Worm (Caenorhabditis elegans) whole organism, L1 larva: ENCODE measurements around the gene hir-1.

Experiments
- C04F5.9 ChIP-seq: sonication (generic microtip); optimal IDR thresholded peaks from 2 replicates; lab custom pipeline; 2016; ENCODE audit warnings: missing genetic modification characterization, missing compliant biosample characterization
- C34B4.2 ChIP-seq: sonication (generic microtip); optimal IDR thresholded peaks from 2 replicates; lab custom pipeline; 2017; ENCODE audit warnings: mild to moderate bottlenecking, missing genetic modification characterization, missing compliant biosample characterization
- aha-1 ChIP-seq: fragments of 150-350 bp; optimal IDR thresholded peaks from 2 replicates; lab custom pipeline; 2014; ENCODE audit warnings: missing biosample characterization, missing genetic modification characterization
- alr-1 ChIP-seq: fragments of 200-800 bp; sonication (Bioruptor generic); optimal IDR thresholded peaks from 2 replicates; lab custom pipeline; 2018; ENCODE audit warnings: borderline replicate concordance, mild to moderate bottlenecking, missing genetic modification characterization, missing compliant biosample characterization
- aly-2 ChIP-seq: fragments of 150-350 bp; optimal IDR thresholded peaks from 2 replicates; lab custom pipeline; 2014; ENCODE audit warnings: missing biosample characterization, missing genetic modification characterization
- blmp-1 ChIP-seq: fragments of 150-350 bp; optimal IDR thresholded peaks from 2 replicates; lab custom pipeline; 2014; ENCODE audit warnings: missing biosample characterization, missing genetic modification characterization
- ceh-8 ChIP-seq: fragments of 200-800 bp; sonication (Bioruptor generic); optimal IDR thresholded peaks from 2 replicates; lab custom pipeline; 2018; ENCODE audit warnings: mild to moderate bottlenecking, missing genetic modification characterization, moderate library complexity, missing compliant biosample characterization
- ceh-88 ChIP-seq: fragments of 200-800 bp; sonication (Bioruptor generic); IDR thresholded peaks from 2 replicates; pipeline ENCODE4 v1.3.6; 2022; ENCODE audit warnings: missing genetic modification characterization, missing compliant biosample characterization
- dpl-1 ChIP-seq, 3 experiments: fragments of 150-350 bp in 2 of 3; sonication (generic microtip) in 1 of 3; optimal IDR thresholded peaks; 2 replicates each; lab custom pipeline; 2014 to 2017; ENCODE audit warnings: missing biosample characterization in 3 of 3, missing genetic modification characterization in 3 of 3, missing genetic modification reagents in 3 of 3
- efl-1 ChIP-seq, 4 experiments: fragments of 150-350 bp; optimal IDR thresholded peaks in 3 of 4; peaks in 1 of 4; 1 replicate in 1 of 4; 2 replicates in 3 of 4; lab custom pipeline; 2014; ENCODE audit warnings: missing biosample characterization in 2 of 4, missing genetic modification characterization in 2 of 4, missing genetic modification reagents in 2 of 4
- egl-13 ChIP-seq: sonication (generic microtip); optimal IDR thresholded peaks from 2 replicates; lab custom pipeline; 2016; ENCODE audit warnings: missing genotype, missing genetic modification reagents, missing genetic modification characterization, missing compliant biosample characterization
- egl-27 ChIP-seq, 2 experiments: fragments of 150-350 bp in 1 of 2; sonication (generic microtip); optimal IDR thresholded peaks; 3 replicates each; lab custom pipeline; 2017 to 2018; ENCODE audit warnings: missing biosample characterization in 2 of 2, missing genetic modification characterization in 2 of 2, missing genetic modification reagents in 2 of 2
- fkh-10 ChIP-seq: sonication (generic microtip); optimal IDR thresholded peaks from 2 replicates; lab custom pipeline; 2017; ENCODE audit warnings: missing biosample characterization, missing genetic modification reagents, missing genetic modification characterization
- grh-1 ChIP-seq: fragments of 200-800 bp; sonication (Bioruptor generic); IDR thresholded peaks from 2 replicates; pipeline ENCODE4 v1.3.6; 2022; ENCODE audit warnings: missing genetic modification reagents, missing genetic modification characterization, missing compliant biosample characterization
- hpl-2 ChIP-seq: fragments of 150-350 bp; optimal IDR thresholded peaks from 2 replicates; lab custom pipeline; 2014; ENCODE audit warnings: missing biosample characterization, missing genetic modification reagents, missing genetic modification characterization
- lin-35 ChIP-seq, 2 experiments: fragments of 150-350 bp; optimal IDR thresholded peaks; 2 replicates each; lab custom pipeline; 2014; ENCODE audit warnings: missing biosample characterization in 2 of 2, missing genetic modification characterization in 2 of 2, missing genetic modification reagents in 2 of 2
- mdl-1 ChIP-seq, 2 experiments: fragments of 150-350 bp; optimal IDR thresholded peaks; 2 replicates each; lab custom pipeline; 2014 to 2017; ENCODE audit warnings: missing biosample characterization in 2 of 2, missing genetic modification characterization in 2 of 2, inconsistent platforms in 1 of 2
- nhr-11 ChIP-seq: fragments of 150-350 bp; optimal IDR thresholded peaks from 2 replicates; lab custom pipeline; 2014; ENCODE audit warnings: missing biosample characterization, missing genetic modification characterization
- nhr-19 ChIP-seq: fragments of 200-800 bp; sonication (Bioruptor generic); conservative IDR thresholded peaks from 2 replicates; pipeline ENCODE4 v1.3.6; 2022; ENCODE audit warnings: missing genetic modification characterization, missing compliant biosample characterization
- nhr-20 ChIP-seq: sonication (generic microtip); optimal IDR thresholded peaks from 2 replicates; lab custom pipeline; 2016; ENCODE audit warnings: mild to moderate bottlenecking, missing genetic modification characterization, missing compliant biosample characterization
- nhr-84 ChIP-seq: sonication (generic microtip); optimal IDR thresholded peaks from 2 replicates; lab custom pipeline; 2017; ENCODE audit warnings: missing biosample characterization, missing genetic modification characterization
- nhr-85 ChIP-seq: sonication (generic microtip); peaks from one replicate; lab custom pipeline; 2016; ENCODE audit warnings: missing genetic modification characterization, inconsistent platforms, missing compliant biosample characterization
- nhr-90 ChIP-seq: sonication (generic microtip); optimal IDR thresholded peaks from 2 replicates; lab custom pipeline; 2016; ENCODE audit warnings: mild to moderate bottlenecking, missing genetic modification characterization, missing compliant biosample characterization; ENCODE audit not compliant: poor library complexity
- pax-3 ChIP-seq: fragments of 200-800 bp; sonication (Bioruptor generic); optimal IDR thresholded peaks from 2 replicates; lab custom pipeline; 2018; ENCODE audit warnings: mild to moderate bottlenecking, missing genetic modification characterization, moderate library complexity, missing compliant biosample characterization
- skn-1 ChIP-seq: fragments of 150-350 bp; optimal IDR thresholded peaks from 2 replicates; lab custom pipeline; 2014; ENCODE audit warnings: missing biosample characterization, missing genetic modification characterization
- snpc-4 ChIP-seq: fragments of 150-350 bp; optimal IDR thresholded peaks from 2 replicates; lab custom pipeline; 2014; ENCODE audit warnings: missing biosample characterization, missing genetic modification characterization
- snu-23 ChIP-seq: sonication (generic microtip); optimal IDR thresholded peaks from 2 replicates; lab custom pipeline; 2016; ENCODE audit warnings: missing genetic modification characterization, missing compliant biosample characterization
- sox-4 ChIP-seq: sonication (generic microtip); optimal IDR thresholded peaks from 2 replicates; lab custom pipeline; 2016; ENCODE audit warnings: missing genetic modification characterization, missing compliant biosample characterization
- sup-37 ChIP-seq: fragments of 200-800 bp; sonication (Bioruptor generic); optimal IDR thresholded peaks from 2 replicates; lab custom pipeline; 2018; ENCODE audit warnings: mild to moderate bottlenecking, missing genetic modification characterization, missing compliant biosample characterization
- tlp-1 ChIP-seq: fragments of 150-350 bp; optimal IDR thresholded peaks from 2 replicates; lab custom pipeline; 2014; ENCODE audit warnings: missing biosample characterization, missing genetic modification characterization
- zag-1 ChIP-seq: fragments of 150-350 bp; optimal IDR thresholded peaks from 2 replicates; lab custom pipeline; 2014; ENCODE audit warnings: missing biosample characterization, missing genetic modification characterization
- zip-4 ChIP-seq: fragments of 200-800 bp; sonication (Bioruptor generic); optimal IDR thresholded peaks from 2 replicates; lab custom pipeline; 2018; ENCODE audit warnings: mild to moderate bottlenecking, missing genetic modification characterization, moderate library complexity, missing compliant biosample characterization

The hir-1 gene

DNA sequence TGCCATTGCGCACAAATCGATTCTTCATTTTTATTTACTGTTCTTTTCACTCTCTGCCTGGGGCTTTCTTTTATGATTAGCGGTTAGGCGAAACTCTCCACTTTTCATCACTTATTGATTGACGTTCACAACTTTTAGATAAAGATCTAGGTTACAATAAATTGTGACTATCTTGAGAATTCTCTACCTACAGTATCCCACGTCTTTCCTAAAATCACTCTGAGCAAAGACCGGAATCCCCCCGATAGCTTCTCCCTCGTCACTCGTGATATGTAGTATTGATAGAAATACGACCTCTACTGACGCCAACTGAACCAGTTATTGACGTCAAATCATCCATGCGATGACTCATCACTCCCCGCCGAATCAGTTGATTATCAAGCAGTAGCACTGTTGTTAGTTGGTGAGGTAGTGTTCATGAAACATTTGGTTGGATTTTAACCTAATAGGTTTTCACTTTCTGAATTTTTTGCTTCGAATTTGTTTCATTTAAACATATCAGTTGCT, at the start of gene hir-1:
hir-1 (plus strand) TSS at position 405 of the 507 bp plus-strand sequence.
- TF ChIP-seq egl-27 (tag; optimal IDR thresholded peaks at IDR 0.05; lab: Kevin White, UChicago) (no peak), fkh-10 (no peak), sup-37 (no peak), efl-1 (optimal IDR thresholded peaks at IDR 0.05; lab: Kevin White, UChicago) (no peak), efl-1 (GFP tag; optimal IDR thresholded peaks at IDR 0.05 in 1 of 2; lab: Kevin White, UChicago) (peak in 1 of 2 experiments; percentile 90), ceh-88 (no peak), sox-4 (tag; lab: Kevin White, UChicago) (no peak), nhr-20 (peak; percentile 14), nhr-85 (tag; lab: Kevin White, UChicago) (peak; percentile 66), blmp-1 (tag; lab: Kevin White, UChicago) (peak; percentile 60), nhr-11 (tag; lab: Kevin White, UChicago) (no peak), grh-1 (GFP tag; lab: Robert Waterston, UW) (0 out of 2 replicates have a peak, but pooled peaks have one; percentile 8)

ce11 chrV:5477719-5478118, 44.2 kb upstream of the hir-1 start:
- TF ChIP-seq dpl-1 (GFP tag; optimal IDR thresholded peaks at IDR 0.05; lab: Kevin White, UChicago) (peak in 2 of 3 experiments; percentile 43 to 50), mdl-1 (tag; optimal IDR thresholded peaks at IDR 0.05; lab: Kevin White, UChicago) (no peak), pax-3 (no peak), efl-1 (optimal IDR thresholded peaks at IDR 0.05; lab: Kevin White, UChicago) (peak in 1 of 2 experiments; percentile 52), efl-1 (GFP tag; optimal IDR thresholded peaks at IDR 0.05 in 1 of 2; lab: Kevin White, UChicago) (peak; percentile 59 to 95), lin-35 (GFP tag; optimal IDR thresholded peaks at IDR 0.05; lab: Kevin White, UChicago) (peak in 1 of 2 experiments; percentile 52)

DNA sequence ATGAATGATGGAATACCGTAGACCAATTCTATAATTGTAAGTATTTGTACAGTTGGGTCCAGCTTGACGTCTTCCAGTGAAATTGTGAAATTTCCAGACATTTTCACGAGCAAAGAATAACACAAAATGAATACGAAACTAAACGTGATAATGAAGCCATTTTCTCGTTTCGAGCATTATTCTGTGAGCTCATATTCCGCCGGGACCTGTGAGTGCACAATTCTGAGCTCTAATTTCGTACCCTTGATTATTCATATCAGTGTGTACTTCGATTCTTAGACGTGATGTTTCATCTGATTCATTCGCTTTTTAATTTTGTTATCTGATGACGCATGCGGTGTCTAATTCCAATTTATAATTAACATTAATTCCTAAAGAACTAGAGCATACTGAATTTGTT, 39.6 kb upstream of the hir-1 start, which contains the start of gene srg-66:
srg-66 (minus strand) TSS at position 101 of the 400 bp plus-strand sequence.
- TF ChIP-seq nhr-90 (tag; lab: Kevin White, UChicago) (no peak), ceh-8 (GFP tag; lab: Kevin White, UChicago) (peak; percentile 66), snu-23 (GFP tag; lab: Kevin White, UChicago) (no peak), tlp-1 (tag; lab: Kevin White, UChicago) (no peak), C04F5.9 (tag; lab: Kevin White, UChicago) (no peak)

DNA sequence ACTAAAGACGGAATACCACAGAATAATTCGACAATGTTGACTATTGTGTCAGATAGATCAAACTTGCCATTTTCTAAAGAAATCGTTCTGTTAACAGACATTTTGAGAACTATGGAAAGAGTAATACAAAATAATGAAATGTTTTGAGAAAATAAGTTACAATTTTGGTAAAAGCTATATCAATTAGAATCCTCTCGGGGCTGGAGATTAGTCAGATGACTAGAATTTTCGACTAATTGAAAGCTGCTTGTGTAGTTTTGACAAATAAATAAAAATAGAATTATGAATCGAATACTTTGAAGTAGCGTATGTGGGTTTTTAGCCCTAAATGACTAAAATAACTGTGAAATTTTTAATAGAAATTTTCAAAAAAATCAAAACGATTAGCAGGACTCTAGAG, 37.1 kb upstream of the hir-1 start, which contains the start of gene srg-65:
srg-65 (minus strand) TSS at position 101 of the 400 bp plus-strand sequence.
- no peak for TF ChIP-seq egl-13 (tag; lab: Kevin White, UChicago)
- TF ChIP-seq skn-1 (tag; lab: Kevin White, UChicago): no peak
- TF ChIP-seq zag-1 (tag; lab: Kevin White, UChicago): no peak
- no peak for TF ChIP-seq zip-4 (GFP tag; lab: Kevin White, UChicago)
- TF ChIP-seq nhr-84 (tag; lab: Kevin White, UChicago): no peak

ce11 chrV:5487180-5487579, 34.8 kb upstream of the hir-1 start:
- TF ChIP-seq nhr-11 (tag; lab: Kevin White, UChicago): no peak
- no peak for TF ChIP-seq C34B4.2 (tag; lab: Kevin White, UChicago)
- TF ChIP-seq nhr-19 (GFP tag; lab: Robert Waterston, UW): no peak
- no peak for TF ChIP-seq snpc-4 (tag; lab: Kevin White, UChicago)
- no peak for TF ChIP-seq blmp-1 (tag; lab: Kevin White, UChicago)
- no peak for TF ChIP-seq aha-1 (tag; lab: Kevin White, UChicago)
- no peak for TF ChIP-seq sup-37
- TF ChIP-seq aly-2 (tag; lab: Kevin White, UChicago): no peak
- TF ChIP-seq hpl-2 (GFP tag; lab: Kevin White, UChicago): no peak

- TF ChIP-seq alr-1 (tag; lab: Kevin White, UChicago): no peak
- TF ChIP-seq pax-3: no peak
Observed at ce11 chrV:5488766-5489165, 33.2 kb upstream of the hir-1 start, which contains the start of gene grl-18. TSS of gene grl-18 (minus strand) at chrV:5488866.
